Fruit fly (Drosophila melanogaster): ENCODE data around the gene Cnb.

DNA sequence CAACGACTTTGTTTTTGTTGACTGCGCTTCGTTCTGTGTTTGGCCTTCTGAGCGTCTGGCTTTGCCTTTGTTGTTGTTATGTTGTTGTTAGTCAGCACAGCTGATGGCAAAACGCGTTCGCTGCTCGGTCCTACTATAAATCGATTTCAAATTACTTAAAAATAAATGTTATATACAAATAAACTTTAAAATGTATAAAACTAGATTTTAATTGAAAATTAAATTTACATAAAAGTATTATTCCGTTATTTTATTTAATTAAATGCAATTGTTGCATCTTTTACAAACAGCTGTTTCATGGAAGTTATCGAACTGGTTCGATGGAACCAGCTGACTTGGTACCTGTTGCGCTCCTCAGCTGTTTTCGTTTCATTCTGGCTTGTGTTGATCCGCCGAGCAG, 16.7 kb downstream of the Cnb start, which contains the start of gene mv:
- no peak for TF ChIP-seq ttk (optimal IDR thresholded peaks at IDR 0.05)
- TF ChIP-seq psq (optimal IDR thresholded peaks at IDR 0.05), result no peak
- TF ChIP-seq Sin3A (optimal IDR thresholded peaks at IDR 0.05), result no peak

Data from Kc167 (cell line).